Fruit fly (Drosophila melanogaster) whole organism, pupa: ENCODE results near the gene Sr-CI.
A peak's percentile ranks its signal among the peaks of the same experiment; 100 is the strongest.

Source experiments
- CG10348 ChIP-seq: fragments of 200-800 bp; sonication (Bioruptor generic); IDR thresholded peaks from 2 replicates; pipeline ENCODE4 v1.3.6; 2022; ENCODE audit warnings: missing biosample characterization, missing genetic modification characterization
- CG12605 ChIP-seq: fragments of 200-800 bp; sonication (Bioruptor generic); IDR thresholded peaks from 2 replicates; pipeline ENCODE4 v1.3.6; 2022; ENCODE audit warnings: missing biosample characterization, missing genetic modification characterization
- CG13204 ChIP-seq: fragments of 200-800 bp; sonication (Bioruptor generic); optimal IDR thresholded peaks from 2 replicates; lab custom pipeline; 2018; ENCODE audit warnings: missing biosample characterization, mild to moderate bottlenecking, missing genetic modification characterization, moderate library complexity
- CG14655 ChIP-seq: fragments of 200-800 bp; sonication (Bioruptor generic); optimal IDR thresholded peaks from 3 replicates; lab custom pipeline; 2017; ENCODE audit warnings: mild to moderate bottlenecking, missing biosample characterization, missing genetic modification reagents, missing genetic modification characterization
- CG15710 ChIP-seq: fragments of 200-800 bp; sonication (Bioruptor generic); optimal IDR thresholded peaks from 2 replicates; lab custom pipeline; 2018; ENCODE audit warnings: missing biosample characterization, mild to moderate bottlenecking, missing genetic modification characterization, moderate library complexity
- CG17806 ChIP-seq: fragments of 200-800 bp; sonication (Bioruptor generic); optimal IDR thresholded peaks from 2 replicates; lab custom pipeline; 2018; ENCODE audit warnings: missing biosample characterization, mild to moderate bottlenecking, missing genetic modification characterization, moderate library complexity
- CG32121 ChIP-seq: fragments of 200-800 bp; sonication (Bioruptor generic); IDR thresholded peaks from 2 replicates; pipeline ENCODE4 v1.3.6; 2022; ENCODE audit warnings: missing biosample characterization, missing genetic modification characterization
- CG34367 ChIP-seq: fragments of 200-800 bp; sonication (Bioruptor generic); optimal IDR thresholded peaks from 2 replicates; lab custom pipeline; 2018; ENCODE audit warnings: missing biosample characterization, mild to moderate bottlenecking, missing genetic modification characterization
- CG4496 ChIP-seq: fragments of 200-800 bp; sonication (Bioruptor generic); IDR thresholded peaks from 3 replicates; pipeline ENCODE4 v1.3.6; 2022; ENCODE audit warnings: missing biosample characterization, missing genetic modification characterization
- CG8159 ChIP-seq: fragments of 200-800 bp; sonication (Bioruptor generic); optimal IDR thresholded peaks from 3 replicates; lab custom pipeline; 2018; ENCODE audit warnings: missing biosample characterization, mild to moderate bottlenecking, missing genetic modification characterization, moderate library complexity
- CG8301 ChIP-seq: fragments of 200-800 bp; sonication (Bioruptor generic); optimal IDR thresholded peaks from 2 replicates; lab custom pipeline; 2018; ENCODE audit warnings: missing biosample characterization, mild to moderate bottlenecking, missing genetic modification characterization
- CG9948 ChIP-seq: fragments of 200-800 bp; sonication (Bioruptor generic); optimal IDR thresholded peaks from 2 replicates; lab custom pipeline; 2018; ENCODE audit warnings: missing biosample characterization, mild to moderate bottlenecking, missing genetic modification characterization, moderate library complexity
- D1 ChIP-seq: fragments of 200-800 bp; sonication (Bioruptor generic); optimal IDR thresholded peaks from 2 replicates; lab custom pipeline; 2018; ENCODE audit warnings: missing biosample characterization, mild to moderate bottlenecking, missing genetic modification characterization, moderate library complexity
- EcR ChIP-seq: fragments of 200-800 bp; sonication (Bioruptor generic); optimal IDR thresholded peaks from 3 replicates; lab custom pipeline; 2019; ENCODE audit warnings: missing biosample characterization, missing genetic modification characterization, mild to moderate bottlenecking, moderate library complexity, missing genetic modification reagents
- Ets98B ChIP-seq: fragments of 200-800 bp; sonication (Bioruptor generic); IDR thresholded peaks from 2 replicates; pipeline ENCODE4 v1.3.6; 2022; ENCODE audit warnings: missing biosample characterization, missing genetic modification characterization
- Pif1A ChIP-seq: fragments of 200-800 bp; sonication (Bioruptor generic); optimal IDR thresholded peaks from 3 replicates; lab custom pipeline; 2016; ENCODE audit warnings: missing biosample characterization, missing genetic modification characterization
- Pif1B ChIP-seq: fragments of 200-800 bp; sonication (Bioruptor generic); optimal IDR thresholded peaks from 3 replicates; lab custom pipeline; 2016; ENCODE audit warnings: missing biosample characterization, missing genetic modification characterization
- Snoo ChIP-seq: fragments of 200-800 bp; sonication (Bioruptor generic); optimal IDR thresholded peaks from 3 replicates; lab custom pipeline; 2017; ENCODE audit warnings: missing biosample characterization, mild to moderate bottlenecking, missing genetic modification characterization, inconsistent platforms
- fd96Ca ChIP-seq: fragments of 200-800 bp; sonication (Bioruptor generic); IDR thresholded peaks from 3 replicates; pipeline ENCODE4 v1.3.6; 2022; ENCODE audit warnings: missing biosample characterization, missing genetic modification characterization
- gl ChIP-seq: fragments of 200-800 bp; sonication (Bioruptor generic); optimal IDR thresholded peaks from 2 replicates; lab custom pipeline; 2018; ENCODE audit warnings: missing biosample characterization, mild to moderate bottlenecking, missing genetic modification characterization
- rn ChIP-seq: fragments of 200-800 bp; sonication (Bioruptor generic); IDR thresholded peaks from 2 replicates; pipeline ENCODE4 v1.3.6; 2022; ENCODE audit warnings: missing biosample characterization, missing genetic modification characterization

Gene Sr-CI

DNA sequence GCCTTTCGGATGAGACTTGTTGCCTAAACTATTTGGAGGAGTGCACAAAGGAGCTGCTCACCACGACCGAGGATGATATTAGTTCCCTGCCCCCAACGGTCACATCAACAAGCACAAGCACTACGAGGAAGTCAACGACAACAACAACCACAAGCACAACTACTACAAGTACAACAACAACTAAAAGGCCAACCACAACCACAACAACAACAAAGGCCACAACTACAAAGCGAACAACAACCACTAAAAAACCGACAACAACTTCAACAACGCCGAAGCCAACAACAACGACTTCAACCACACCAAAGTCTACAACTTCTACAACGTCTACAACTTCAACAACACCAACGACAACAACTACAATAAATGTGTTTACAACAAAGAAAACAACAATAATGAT lies 1.5 kb downstream of the Sr-CI start:
- no peak for TF ChIP-seq gl
- TF ChIP-seq rn (GFP tag; lab: Robert Waterston, UW), result no peak
- no peak for TF ChIP-seq fd96Ca
- no peak for TF ChIP-seq CG8159 (tag; lab: Kevin White, UChicago)
- TF ChIP-seq CG10348, result no peak
- no peak for TF ChIP-seq CG15710
- no peak for TF ChIP-seq Ets98B (GFP tag; lab: Robert Waterston, UW)
- no peak for TF ChIP-seq Pif1B (GFP tag; lab: Kevin White, UChicago)
- no peak for TF ChIP-seq CG9948 (tag; lab: Kevin White, UChicago)
- TF ChIP-seq CG4496, result no peak
- no peak for TF ChIP-seq EcR (GFP tag; lab: Kevin White, UChicago)
- no peak for TF ChIP-seq CG32121 (GFP tag; lab: Robert Waterston, UW)
- TF ChIP-seq Pif1A, result no peak
- TF ChIP-seq CG13204, result no peak
- TF ChIP-seq CG17806 (tag; lab: Kevin White, UChicago), result no peak

DNA sequence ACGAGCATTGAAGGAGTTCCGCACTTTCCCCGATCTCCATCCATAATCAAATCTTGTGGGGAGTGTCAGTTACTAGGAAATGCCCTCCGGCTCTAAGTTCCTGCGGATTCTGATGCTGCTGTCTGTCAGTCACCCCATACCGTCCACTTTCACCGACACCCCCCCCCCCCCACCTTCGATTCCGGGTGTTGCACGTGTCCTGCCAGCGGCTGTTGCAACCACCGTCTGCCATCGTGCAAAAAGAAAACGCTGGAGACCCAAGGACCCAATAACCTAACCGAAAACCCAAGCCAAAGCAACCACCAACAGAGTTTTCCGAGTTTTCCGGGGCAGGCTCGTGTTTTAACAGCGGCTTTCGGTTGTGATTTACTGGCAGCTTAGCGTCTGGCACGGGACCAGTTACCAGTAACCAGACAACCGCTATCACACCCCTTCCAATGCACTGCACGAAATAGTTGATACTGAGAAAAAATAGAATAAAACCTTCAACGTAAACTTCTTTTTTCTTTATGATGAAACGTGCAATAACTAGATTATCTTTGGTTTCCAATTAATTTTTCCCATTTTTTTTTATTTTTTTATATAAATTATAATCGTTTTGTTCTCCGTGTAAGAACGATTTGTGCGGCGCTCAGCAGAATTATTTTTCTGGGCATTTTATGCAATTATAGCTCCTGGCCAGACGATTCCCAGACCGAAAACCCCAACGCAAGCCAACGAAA lies 3.3 kb downstream of the Sr-CI start:
- TF ChIP-seq rn (GFP tag; lab: Robert Waterston, UW), result no peak
- peak; percentile 32 for TF ChIP-seq CG8159 (tag; lab: Kevin White, UChicago)
- no peak for TF ChIP-seq Ets98B (GFP tag; lab: Robert Waterston, UW)
- TF ChIP-seq CG8301 (tag; lab: Kevin White, UChicago), result no peak
- peak; percentile 18 for TF ChIP-seq CG15710
- no peak for TF ChIP-seq CG9948 (tag; lab: Kevin White, UChicago)

DNA sequence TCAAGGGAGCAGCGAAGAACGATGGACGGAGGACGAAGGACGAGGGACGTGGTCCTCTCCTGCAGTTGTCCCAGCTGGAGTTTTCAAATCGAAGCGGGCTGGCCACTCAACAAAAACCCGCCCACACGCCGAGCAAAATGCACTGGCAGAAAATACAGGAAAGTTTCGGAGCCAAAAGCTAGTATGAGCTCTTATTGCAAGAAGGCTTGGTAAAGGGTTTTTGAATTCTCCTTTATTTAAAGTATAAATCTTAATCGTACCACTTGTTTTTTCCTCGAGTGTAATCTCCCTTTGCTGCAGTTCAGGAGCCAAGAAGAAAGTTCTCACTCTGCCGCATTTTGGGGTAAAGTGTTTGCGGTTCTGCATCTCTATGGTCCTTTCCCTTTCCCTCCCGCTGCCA lies 7.4 kb downstream of the Sr-CI start:
- TF ChIP-seq CG34367 (tag; lab: Kevin White, UChicago) (no peak), CG8159 (tag; lab: Kevin White, UChicago) (peak; percentile 21), Pif1A (no peak), CG15710 (peak; percentile 1)

dm6 chr2L:4132303-4132702 lies 10.8 kb downstream of the Sr-CI start:
- TF ChIP-seq CG32121 (GFP tag; lab: Robert Waterston, UW), result no peak
- TF ChIP-seq EcR (GFP tag; lab: Kevin White, UChicago), result no peak
- TF ChIP-seq CG10348, result no peak
- no peak for TF ChIP-seq CG34367 (tag; lab: Kevin White, UChicago)
- no peak for TF ChIP-seq Ets98B (GFP tag; lab: Robert Waterston, UW)
- no peak for TF ChIP-seq CG8159 (tag; lab: Kevin White, UChicago)
- TF ChIP-seq D1 (tag; lab: Kevin White, UChicago), result no peak
- TF ChIP-seq CG8301 (tag; lab: Kevin White, UChicago), result no peak
- TF ChIP-seq fd96Ca, result no peak
- TF ChIP-seq CG9948 (tag; lab: Kevin White, UChicago), result no peak
- TF ChIP-seq CG15710, result no peak
- TF ChIP-seq CG14655, result no peak
- no peak for TF ChIP-seq gl
- TF ChIP-seq Pif1B (GFP tag; lab: Kevin White, UChicago), result no peak
- TF ChIP-seq CG12605, result no peak
- TF ChIP-seq CG17806 (tag; lab: Kevin White, UChicago), result no peak
- TF ChIP-seq Snoo (tag; lab: Kevin White, UChicago), result no peak
- TF ChIP-seq CG13204, result no peak
- no peak for TF ChIP-seq Pif1A
- TF ChIP-seq, all 21 proteins: peak for 0

dm6 chr2L:4133078-4133477 lies 11.6 kb downstream of the Sr-CI start:
- TF ChIP-seq CG14655, result no peak
- peak; percentile 40 for TF ChIP-seq CG8159 (tag; lab: Kevin White, UChicago)

DNA sequence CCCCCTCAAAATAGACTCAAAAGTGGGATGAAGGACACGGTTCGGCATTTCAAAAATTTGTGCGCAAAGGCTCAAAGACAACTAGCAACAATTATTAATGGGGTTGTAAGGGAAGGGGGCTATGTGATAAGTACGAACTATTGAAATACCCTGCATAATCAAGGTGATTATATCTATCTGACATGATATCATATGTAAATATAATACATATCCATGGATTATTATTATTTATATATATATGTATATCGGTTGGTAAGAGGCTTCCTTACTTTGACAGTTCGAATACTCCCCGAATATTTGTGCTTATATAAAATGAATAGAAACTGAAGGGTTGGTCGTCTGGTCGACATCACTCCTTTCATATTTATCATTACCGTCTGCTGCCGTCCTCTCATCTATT lies 12.5 kb downstream of the Sr-CI start:
- TF ChIP-seq CG12605, result no peak
- TF ChIP-seq CG8159 (tag; lab: Kevin White, UChicago), result peak; percentile 11
- no peak for TF ChIP-seq Snoo (tag; lab: Kevin White, UChicago)
- no peak for TF ChIP-seq CG32121 (GFP tag; lab: Robert Waterston, UW)
- TF ChIP-seq D1 (tag; lab: Kevin White, UChicago), result no peak
- no peak for TF ChIP-seq CG9948 (tag; lab: Kevin White, UChicago)

DNA sequence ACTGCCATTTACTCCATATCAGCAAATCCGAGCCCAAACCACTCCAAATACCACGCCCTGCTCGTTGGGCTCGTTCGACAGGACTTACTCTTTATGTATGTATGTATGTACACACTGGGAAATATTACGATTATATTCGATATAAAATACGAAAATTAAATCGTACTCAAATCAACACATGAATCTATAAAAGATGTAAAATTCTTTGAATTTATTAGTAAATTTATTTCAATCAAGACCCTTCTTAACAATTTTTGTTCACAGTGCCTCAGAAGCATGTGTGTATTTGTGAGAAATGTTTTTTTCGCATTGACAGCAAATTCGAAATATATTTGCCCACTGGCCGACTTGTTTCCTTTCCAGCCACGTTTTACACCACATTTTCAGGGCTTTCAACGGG lies 24.8 kb downstream of the Sr-CI start:
- no peak for TF ChIP-seq CG14655
- no peak for TF ChIP-seq Snoo (tag; lab: Kevin White, UChicago)
- TF ChIP-seq D1 (tag; lab: Kevin White, UChicago), result no peak
- no peak for TF ChIP-seq CG13204
- no peak for TF ChIP-seq CG10348
- TF ChIP-seq gl, result no peak
- TF ChIP-seq Pif1B (GFP tag; lab: Kevin White, UChicago), result no peak
- no peak for TF ChIP-seq CG34367 (tag; lab: Kevin White, UChicago)
- TF ChIP-seq CG17806 (tag; lab: Kevin White, UChicago), result no peak
- TF ChIP-seq CG8301 (tag; lab: Kevin White, UChicago), result no peak
- no peak for TF ChIP-seq rn (GFP tag; lab: Robert Waterston, UW)
- TF ChIP-seq Pif1A, result no peak
- TF ChIP-seq CG8159 (tag; lab: Kevin White, UChicago), result no peak
- TF ChIP-seq CG15710, result no peak
- TF ChIP-seq CG32121 (GFP tag; lab: Robert Waterston, UW), result no peak
- TF ChIP-seq fd96Ca, result no peak
- TF ChIP-seq EcR (GFP tag; lab: Kevin White, UChicago), result no peak
- no peak for TF ChIP-seq CG4496
- TF ChIP-seq CG9948 (tag; lab: Kevin White, UChicago), result no peak
